Worm (Caenorhabditis elegans): Measurements from ENCODE around the gene slrp-1.

DNA sequence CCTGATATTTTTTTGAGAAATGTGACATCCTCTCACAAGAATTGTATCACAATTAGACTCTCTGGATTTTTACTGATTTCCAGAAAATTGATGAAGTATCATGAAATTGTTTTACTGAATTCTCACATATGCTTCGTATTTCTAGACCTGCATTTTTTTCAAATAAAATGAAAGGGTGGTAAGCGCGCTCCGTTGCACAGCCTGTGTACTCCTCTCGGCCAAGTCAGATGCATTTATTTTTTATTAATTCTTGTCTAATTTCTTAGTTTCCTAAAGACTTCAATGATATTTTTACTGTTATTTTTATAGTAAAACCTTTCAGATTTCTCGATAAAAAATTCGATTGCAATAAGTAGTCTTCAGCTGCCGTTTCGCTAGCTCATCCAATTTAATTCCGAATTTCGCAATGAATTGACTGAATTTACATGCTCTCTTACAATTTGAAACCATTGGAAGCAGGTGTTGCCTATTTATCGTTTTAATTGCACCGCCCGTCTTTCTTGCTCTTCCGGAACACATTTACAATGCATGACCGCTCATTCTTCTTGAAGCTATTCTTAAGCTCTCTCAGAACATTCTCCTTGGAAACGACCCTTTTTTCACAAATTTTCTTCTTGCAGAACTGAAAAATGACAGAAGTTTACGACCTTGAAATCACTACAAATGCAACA is 26.0 kb downstream of the slrp-1 start, which contains the start of gene tbcb-1:
- TF ChIP-seq flt-1 (GFP tag; IDR thresholded peaks at IDR 0.05) (no peak), sea-1 (GFP tag; conservative IDR thresholded peaks at IDR 0.05) (no peak)

All from whole organism, early embryonic.